Fruit fly (Drosophila melanogaster): Measurements from ENCODE around the gene Npc2b.

Npc2b gene

DNA sequence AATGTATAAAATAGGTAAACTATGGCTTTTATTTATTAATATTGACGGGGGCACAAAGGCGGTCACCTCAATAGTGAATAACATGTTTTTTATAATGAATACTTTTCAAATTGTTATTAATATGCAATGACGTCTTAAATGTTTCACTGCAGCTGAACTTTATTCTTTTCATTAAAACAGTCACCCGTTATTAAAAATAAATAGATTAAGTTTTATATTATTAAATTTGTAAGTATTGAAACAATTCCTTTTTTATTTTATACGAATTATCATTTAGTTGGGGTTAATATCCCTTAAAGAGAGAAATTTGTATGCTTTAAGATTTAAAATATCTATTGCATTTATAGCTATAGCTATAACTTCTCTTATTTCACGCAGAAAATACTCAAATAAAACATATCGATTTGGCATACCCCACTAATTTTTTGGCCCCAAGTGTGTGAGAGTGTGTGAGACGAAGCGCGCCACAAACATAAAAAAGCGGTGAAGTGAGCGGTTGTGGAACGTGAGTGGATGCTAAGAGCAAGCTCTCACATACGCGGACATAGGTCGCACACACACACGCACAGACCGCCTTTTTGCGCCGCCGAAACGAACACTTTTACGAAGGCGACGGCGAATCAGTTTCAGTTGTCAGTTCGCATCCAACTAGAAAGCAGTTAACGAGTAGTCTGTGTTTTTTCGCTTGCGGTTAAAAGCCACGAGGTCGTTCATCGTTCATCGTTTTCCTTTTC is 32.8 kb upstream of the Npc2b start, which contains the start of gene foxo (continued):
- TF ChIP-seq Bdp1 (GFP tag; optimal IDR thresholded peaks at IDR 0.05) (no peak), CG2129 (GFP tag; IDR thresholded peaks at IDR 0.05; ENCODE audit: partially characterized antibody) (no peak), CG14441 (GFP tag; IDR thresholded peaks at IDR 0.05) (peak; percentile 67; the same call in 1 of the 2 replicates), Deaf1 (tag; optimal IDR thresholded peaks at IDR 0.05) (peak; percentile 97), ato (GFP tag; IDR thresholded peaks at IDR 0.05; ENCODE audit: partially characterized antibody) (0 out of 2 replicates have a peak, but pooled peaks have one; percentile 32), CG14050 (GFP tag; IDR thresholded peaks at IDR 0.05) (peak; percentile 31; the same call in 1 of the 3 replicates), Gsc (GFP tag; IDR thresholded peaks at IDR 0.05) (no peak), CG34224 (GFP tag; IDR thresholded peaks at IDR 0.05; ENCODE audit: partially characterized antibody) (peak; percentile 18; the same call in 2 of the 3 replicates), HmgZ (tag; optimal IDR thresholded peaks at IDR 0.05) (peak; percentile 15), Hr39 (optimal IDR thresholded peaks at IDR 0.05) (no peak), CG5180 (GFP tag; optimal IDR thresholded peaks at IDR 0.05) (peak; percentile 77), cas (GFP tag; IDR thresholded peaks at IDR 0.05) (no peak), toy (GFP tag; IDR thresholded peaks at IDR 0.05) (no peak), CG17829 (tag; optimal IDR thresholded peaks at IDR 0.05) (peak; percentile 86), CG7556 (GFP tag; optimal IDR thresholded peaks at IDR 0.05) (peak; percentile 96), CG11723 (GFP tag; optimal IDR thresholded peaks at IDR 0.05) (peak; percentile 72), en (GFP tag; optimal IDR thresholded peaks at IDR 0.05) (no peak), CG13775 (GFP tag; optimal IDR thresholded peaks at IDR 0.05) (peak; percentile 82), Myb (GFP tag; optimal IDR thresholded peaks at IDR 0.05) (no peak), CG7357 (GFP tag; IDR thresholded peaks at IDR 0.05) (0 out of 3 replicates have a peak, but pooled peaks have one; percentile 14), CG6272 (GFP tag; IDR thresholded peaks at IDR 0.05) (no peak), h (optimal IDR thresholded peaks at IDR 0.05) (no peak), CG17802 (tag; optimal IDR thresholded peaks at IDR 0.05) (peak; percentile 50), CG4707 (GFP tag; optimal IDR thresholded peaks at IDR 0.05) (peak; percentile 7), CG10543 (GFP tag; optimal IDR thresholded peaks at IDR 0.05) (peak; percentile 35), Trl (optimal IDR thresholded peaks at IDR 0.05) (peak; percentile 47 to 60), Trl (GFP tag; optimal IDR thresholded peaks at IDR 0.05) (peak; percentile 30), Ptx1 (GFP tag; IDR thresholded peaks at IDR 0.05) (peak; percentile 42; the same call in 1 of the 2 replicates), CG10147 (GFP tag; optimal IDR thresholded peaks at IDR 0.05) (peak; percentile 92), lab (GFP tag; optimal IDR thresholded peaks at IDR 0.05) (peak; percentile 84), gt (GFP tag; IDR thresholded peaks at IDR 0.05) (no peak), salm (tag; optimal IDR thresholded peaks at IDR 0.05) (peak; percentile 79), CG10654 (GFP tag; optimal IDR thresholded peaks at IDR 0.05) (peak; percentile 57), HLH4C (GFP tag; IDR thresholded peaks at IDR 0.05; ENCODE audit: partially characterized antibody) (no peak), z (GFP tag; IDR thresholded peaks at IDR 0.05) (no peak; the same call in 2 of the 3 replicates), HHEX (GFP tag; optimal IDR thresholded peaks at IDR 0.05) (peak; percentile 89), CG10274 (GFP tag; optimal IDR thresholded peaks at IDR 0.05) (peak; percentile 63), CG9609 (GFP tag; optimal IDR thresholded peaks at IDR 0.05) (peak; percentile 17), CG14667 (GFP tag; IDR thresholded peaks at IDR 0.05) (no peak), ttk (GFP tag; IDR thresholded peaks at IDR 0.05) (no peak; the same call in 1 of the 2 replicates), D19B (GFP tag; optimal IDR thresholded peaks at IDR 0.05) (peak; percentile 76), H2.0 (GFP tag; IDR thresholded peaks at IDR 0.05) (0 out of 2 replicates have a peak, but pooled peaks have one; percentile 21), CG9876 (GFP tag; optimal IDR thresholded peaks at IDR 0.05) (no peak), CG12236 (GFP tag; optimal IDR thresholded peaks at IDR 0.05) (no peak), CTCF (GFP tag; optimal IDR thresholded peaks at IDR 0.05) (peak; percentile 19), wek (GFP tag; optimal IDR thresholded peaks at IDR 0.05) (no peak), CG30403 (GFP tag; optimal IDR thresholded peaks at IDR 0.05) (peak; percentile 88), MESR4 (GFP tag; optimal IDR thresholded peaks at IDR 0.05) (no peak), Nf-YB (GFP tag; optimal IDR thresholded peaks at IDR 0.05) (peak; percentile 71), inv (GFP tag; IDR thresholded peaks at IDR 0.05; ENCODE audit: partially characterized antibody) (no peak)

All from whole organism, embryonic.